Fruit fly (Drosophila melanogaster) whole organism, embryonic: ENCODE measurements around the gene Nthl1.

Experiments used
- Aef1 ChIP-seq: fragments of 200-800 bp; sonication (Bioruptor generic); IDR thresholded peaks from 3 replicates; pipeline ENCODE4 v1.3.6; 2022; ENCODE audit warnings: missing biosample characterization, missing genetic modification characterization
- Asciz ChIP-seq: fragments of 200-800 bp; sonication (Bioruptor generic); optimal IDR thresholded peaks from 2 replicates; lab custom pipeline; 2017; ENCODE audit warnings: missing biosample characterization, mild to moderate bottlenecking, missing genetic modification characterization, missing genetic modification reagents
- Awh ChIP-seq: fragments of 200-800 bp; sonication (Bioruptor generic); IDR thresholded peaks from 2 replicates; pipeline ENCODE4, ENCODE4 v1.3.6; 2022; ENCODE audit warnings: missing biosample characterization, missing genetic modification characterization
- Blimp-1 ChIP-seq: fragments of 200-800 bp; sonication (Bioruptor generic); optimal IDR thresholded peaks from 3 replicates; lab custom pipeline; 2018; ENCODE audit warnings: missing biosample characterization, missing genetic modification characterization, mild to moderate bottlenecking, moderate library complexity, missing genetic modification reagents
- CG11696 ChIP-seq: fragments of 200-800 bp; sonication (Bioruptor generic); IDR thresholded peaks from 2 replicates; pipeline ENCODE4 v1.3.6; 2022; ENCODE audit warnings: missing biosample characterization, missing genetic modification characterization
- CG12219 ChIP-seq: fragments of 200-800 bp; sonication (Bioruptor generic); optimal IDR thresholded peaks from 3 replicates; lab custom pipeline; 2018; ENCODE audit warnings: missing biosample characterization, mild to moderate bottlenecking, missing genetic modification characterization
- CG14441 ChIP-seq: fragments of 200-800 bp; sonication (Bioruptor generic); IDR thresholded peaks from 2 replicates; pipeline ENCODE4 v1.3.6; 2022; ENCODE audit warnings: missing biosample characterization, missing genetic modification characterization
- CG15601 ChIP-seq: fragments of 200-800 bp; sonication (Bioruptor generic); optimal IDR thresholded peaks from 3 replicates; lab custom pipeline; 2019; ENCODE audit warnings: missing biosample characterization, mild to moderate bottlenecking, missing genetic modification characterization, moderate library complexity
- CG15696 ChIP-seq: fragments of 200-800 bp; sonication (Bioruptor generic); optimal IDR thresholded peaks from 2 replicates; lab custom pipeline; 2019; ENCODE audit warnings: missing biosample characterization, mild to moderate bottlenecking, missing genetic modification characterization, moderate library complexity
- CG17328 ChIP-seq: fragments of 200-800 bp; sonication (Bioruptor generic); IDR thresholded peaks from 2 replicates; pipeline ENCODE4 v1.3.6; 2022; ENCODE audit warnings: missing biosample characterization, missing genetic modification characterization
- CG17568 ChIP-seq: fragments of 200-800 bp; sonication (Bioruptor generic); optimal IDR thresholded peaks from 2 replicates; lab custom pipeline; 2018; ENCODE audit warnings: missing biosample characterization, mild to moderate bottlenecking, missing genetic modification characterization, moderate library complexity
- CG18476 ChIP-seq: fragments of 200-800 bp; sonication (Bioruptor generic); optimal IDR thresholded peaks from 2 replicates; lab custom pipeline; 2016; ENCODE audit warnings: missing biosample characterization, mild to moderate bottlenecking, missing genetic modification characterization
- CG18764 ChIP-seq: fragments of 200-800 bp; sonication (Bioruptor generic); optimal IDR thresholded peaks from 3 replicates; lab custom pipeline; 2016; ENCODE audit warnings: missing biosample characterization, missing genetic modification characterization
- CG2199 ChIP-seq: fragments of 200-800 bp; sonication (Bioruptor generic); IDR thresholded peaks from 3 replicates; pipeline ENCODE4 v1.3.6; 2022; ENCODE audit warnings: missing biosample characterization, missing genetic modification characterization
- CG2712 ChIP-seq: fragments of 200-800 bp; optimal IDR thresholded peaks from 3 replicates; lab custom pipeline; 2019; ENCODE audit warnings: missing biosample characterization, mild to moderate bottlenecking, missing genetic modification characterization, moderate library complexity
- CG30403 ChIP-seq: fragments of 200-800 bp; sonication (Bioruptor generic); optimal IDR thresholded peaks from 3 replicates; lab custom pipeline; 2016; ENCODE audit warnings: missing biosample characterization, missing genetic modification characterization
- CG31365 ChIP-seq: fragments of 200-800 bp; sonication (Bioruptor generic); optimal IDR thresholded peaks from 2 replicates; lab custom pipeline; 2018; ENCODE audit warnings: missing biosample characterization, mild to moderate bottlenecking, missing genetic modification characterization
- CG31388 ChIP-seq: fragments of 200-800 bp; sonication (Bioruptor generic); optimal IDR thresholded peaks from 2 replicates; lab custom pipeline; 2016; ENCODE audit warnings: missing biosample characterization, missing genetic modification characterization
- CG3281 ChIP-seq: fragments of 200-800 bp; sonication (Bioruptor generic); optimal IDR thresholded peaks from 3 replicates; lab custom pipeline; 2017; ENCODE audit warnings: missing biosample characterization, mild to moderate bottlenecking, missing genetic modification characterization
- CG34376 ChIP-seq: fragments of 200-800 bp; sonication (Bioruptor generic); optimal IDR thresholded peaks from 2 replicates; lab custom pipeline; 2018; ENCODE audit warnings: missing biosample characterization, mild to moderate bottlenecking, missing genetic modification characterization
- CG3847 ChIP-seq: fragments of 200-800 bp; sonication (Bioruptor generic); IDR thresholded peaks from 2 replicates; pipeline ENCODE4 v1.3.6; 2022; ENCODE audit warnings: missing biosample characterization, missing genetic modification characterization
- CG6175 ChIP-seq: fragments of 200-800 bp; sonication (Bioruptor generic); IDR thresholded peaks from 3 replicates; pipeline ENCODE4 v1.3.6; 2022; ENCODE audit warnings: missing biosample characterization, missing genetic modification characterization
- CG6689 ChIP-seq: fragments of 200-800 bp; sonication (Bioruptor generic); IDR thresholded peaks from 2 replicates; pipeline ENCODE4 v1.3.6; 2022; ENCODE audit warnings: missing biosample characterization, missing genetic modification characterization
- CG6813 ChIP-seq: fragments of 200-800 bp; sonication (Bioruptor generic); optimal IDR thresholded peaks from 2 replicates; lab custom pipeline; 2017; ENCODE audit warnings: missing biosample characterization, missing genetic modification characterization, mild to moderate bottlenecking, moderate library complexity, missing genetic modification reagents
- CG7963 ChIP-seq: fragments of 200-800 bp; sonication (Bioruptor generic); IDR thresholded peaks from 3 replicates; pipeline ENCODE4 v1.3.6; 2022; ENCODE audit warnings: missing biosample characterization, missing genetic modification characterization; ENCODE audit not compliant: partially characterized antibody
- CG8388 ChIP-seq: fragments of 200-800 bp; sonication (Bioruptor generic); optimal IDR thresholded peaks from 2 replicates; lab custom pipeline; 2019; ENCODE audit warnings: missing biosample characterization, mild to moderate bottlenecking, missing genetic modification characterization, moderate library complexity
- CkIIα-i1 ChIP-seq: fragments of 200-800 bp; sonication (Bioruptor generic); IDR thresholded peaks from 2 replicates; pipeline ENCODE4 v1.3.6; 2022; ENCODE audit warnings: missing biosample characterization, missing genetic modification characterization
- Dfd ChIP-seq, 2 experiments: fragments of >200 bp; optimal IDR thresholded peaks; 2 replicates each; lab custom pipeline; 2017; ENCODE audit warnings: missing biosample characterization in 2 of 2, missing genetic modification characterization in 2 of 2
- Dref ChIP-seq: fragments of 200-800 bp; sonication (Bioruptor generic); IDR thresholded peaks from 2 replicates; pipeline ENCODE4 v1.3.6; 2022; ENCODE audit warnings: missing biosample characterization, missing genetic modification characterization
- Gug ChIP-seq: fragments of 200-800 bp; sonication (Bioruptor generic); IDR thresholded peaks from 4 replicates; pipeline ENCODE4 v1.3.6; 2022; ENCODE audit warnings: missing biosample characterization, missing genetic modification characterization
- Hmx ChIP-seq: fragments of 200-800 bp; sonication (Bioruptor generic); optimal IDR thresholded peaks from 2 replicates; lab custom pipeline; 2016; ENCODE audit warnings: missing biosample characterization, missing genetic modification characterization
- Hr39 ChIP-seq: fragments of >200 bp; optimal IDR thresholded peaks from 2 replicates; lab custom pipeline; 2017
- MBD-R2 ChIP-seq: fragments of 200-800 bp; sonication (Bioruptor generic); IDR thresholded peaks from 2 replicates; pipeline ENCODE4 v1.3.6; 2022; ENCODE audit warnings: missing biosample characterization, missing genetic modification characterization
- NC2β ChIP-seq: fragments of 200-800 bp; sonication (Bioruptor generic); optimal IDR thresholded peaks from 2 replicates; lab custom pipeline; 2016; ENCODE audit warnings: missing biosample characterization, missing genetic modification characterization
- NFAT ChIP-seq: fragments of 200-800 bp; sonication (Bioruptor generic); IDR thresholded peaks from 2 replicates; pipeline ENCODE4 v1.3.6; 2022; ENCODE audit warnings: missing biosample characterization, missing genetic modification characterization
- Sin3A ChIP-seq: fragments of >200 bp; optimal IDR thresholded peaks from 2 replicates; lab custom pipeline; 2018
- Xbp1 ChIP-seq: fragments of 200-800 bp; sonication (Bioruptor generic); optimal IDR thresholded peaks from 3 replicates; lab custom pipeline; 2016; ENCODE audit warnings: missing biosample characterization, mild to moderate bottlenecking, missing genetic modification characterization
- chn ChIP-seq: fragments of 200-800 bp; sonication (Bioruptor generic); optimal IDR thresholded peaks from 2 replicates; lab custom pipeline; 2016; ENCODE audit warnings: missing biosample characterization, missing genetic modification characterization
- dm ChIP-seq: fragments of 200-800 bp; sonication (Bioruptor generic); optimal IDR thresholded peaks from 3 replicates; lab custom pipeline; 2016; ENCODE audit warnings: missing biosample characterization, missing genetic modification characterization
- ems ChIP-seq: fragments of 200-800 bp; sonication (Bioruptor generic); optimal IDR thresholded peaks from 3 replicates; lab custom pipeline; 2016; ENCODE audit warnings: missing biosample characterization, missing genetic modification characterization
- en ChIP-seq: fragments of 200-800 bp; sonication (Bioruptor generic); optimal IDR thresholded peaks from 2 replicates; lab custom pipeline; 2016; ENCODE audit warnings: missing biosample characterization, missing genetic modification characterization
- her ChIP-seq: fragments of 200-800 bp; sonication (Bioruptor generic); optimal IDR thresholded peaks from 2 replicates; lab custom pipeline; 2016; ENCODE audit warnings: missing biosample characterization, missing genetic modification characterization
- hkb ChIP-seq, 2 experiments: fragments of 200-800 bp in 1 of 2; fragments of >200 bp in 1 of 2; sonication (Bioruptor generic) in 1 of 2; IDR thresholded peaks in 1 of 2; optimal IDR thresholded peaks in 1 of 2; 2 replicates each; pipeline versions ENCODE4 v1.3.6 to Lab custom; 2017 to 2022; ENCODE audit warnings: missing biosample characterization in 1 of 2, missing genetic modification characterization in 1 of 2
- inv ChIP-seq: fragments of 200-800 bp; sonication (Bioruptor generic); IDR thresholded peaks from 2 replicates; pipeline ENCODE4 v1.3.6; 2022; ENCODE audit warnings: missing biosample characterization, missing genetic modification characterization; ENCODE audit not compliant: partially characterized antibody
- kay ChIP-seq: fragments of 200-800 bp; sonication (Bioruptor generic); optimal IDR thresholded peaks from 2 replicates; lab custom pipeline; 2016; ENCODE audit warnings: missing biosample characterization, missing genetic modification characterization
- kni ChIP-seq: fragments of 200-800 bp; sonication (Bioruptor generic); optimal IDR thresholded peaks from 3 replicates; lab custom pipeline; 2017; ENCODE audit warnings: mild to moderate bottlenecking, missing biosample characterization, missing genetic modification reagents, missing genetic modification characterization
- knrl ChIP-seq: fragments of 200-800 bp; sonication (Bioruptor generic); IDR thresholded peaks from 3 replicates; pipeline ENCODE4 v1.3.6; 2022; ENCODE audit warnings: missing biosample characterization, missing genetic modification characterization; ENCODE audit not compliant: partially characterized antibody
- peb ChIP-seq: fragments of 200-800 bp; sonication (Bioruptor generic); IDR thresholded peaks from 2 replicates; pipeline ENCODE4 v1.3.6; 2022; ENCODE audit warnings: missing biosample characterization, missing genetic modification characterization
- row ChIP-seq: fragments of 200-800 bp; sonication (Bioruptor generic); IDR thresholded peaks from 3 replicates; pipeline ENCODE4 v1.3.6; 2022; ENCODE audit warnings: missing biosample characterization, missing genetic modification characterization
- sob ChIP-seq: fragments of 200-800 bp; sonication (Bioruptor generic); IDR thresholded peaks from 2 replicates; pipeline ENCODE4 v1.3.6; 2022; ENCODE audit warnings: missing biosample characterization, missing genetic modification characterization
- trem ChIP-seq: fragments of 200-800 bp; optimal IDR thresholded peaks from 3 replicates; lab custom pipeline; 2019; ENCODE audit warnings: missing biosample characterization, mild to moderate bottlenecking, missing genetic modification characterization, moderate library complexity
- wdn ChIP-seq: fragments of 200-800 bp; sonication (Bioruptor generic); IDR thresholded peaks from 2 replicates; pipeline ENCODE4 v1.3.6; 2022; ENCODE audit warnings: missing biosample characterization, missing genetic modification characterization
- zfh2 ChIP-seq: fragments of 200-800 bp; sonication (Bioruptor generic); optimal IDR thresholded peaks from 2 replicates; lab custom pipeline; 2016; ENCODE audit warnings: missing biosample characterization, missing genetic modification characterization

Gene Nthl1

DNA sequence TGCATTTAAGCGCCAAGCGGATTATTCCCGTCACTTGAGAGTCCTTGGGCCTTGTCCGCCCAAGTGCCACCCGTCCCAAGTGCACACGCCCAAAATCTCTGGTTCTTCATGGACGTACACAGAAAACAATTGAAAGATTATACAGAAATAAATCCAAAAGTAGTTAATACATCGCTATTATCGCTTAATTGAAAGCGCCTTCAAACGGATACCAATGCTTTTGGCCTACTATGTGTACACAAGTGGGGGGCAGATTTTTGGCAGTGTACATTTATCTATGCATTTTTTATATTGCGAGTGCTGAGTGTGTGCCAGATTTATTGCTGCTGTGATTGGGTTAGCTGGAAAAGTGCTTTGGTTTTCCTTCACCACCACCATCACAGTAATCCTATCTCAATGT lies 21.0 kb upstream of the Nthl1 start (continued):
- TF ChIP-seq CG17328 (GFP tag; lab: Robert Waterston, UW) (peak; percentile 12; the same call in 1 of the 2 replicates), kni (GFP tag; lab: Kevin White, UChicago) (no peak), knrl (GFP tag; lab: Robert Waterston, UW) (no peak), chn (GFP tag; lab: Kevin White, UChicago) (no peak), MBD-R2 (GFP tag; lab: Robert Waterston, UW) (no peak), CG17568 (GFP tag; lab: Kevin White, UChicago) (no peak), NFAT (GFP tag; lab: Robert Waterston, UW) (no peak), wdn (GFP tag; lab: Robert Waterston, UW) (0 out of 2 replicates have a peak, but pooled peaks have one; percentile 12), Hr39 (lab: Kevin White, UChicago) (no peak), trem (no peak), Hmx (no peak), dm (GFP tag; lab: Kevin White, UChicago) (no peak), CG2199 (no peak), CG7963 (GFP tag; lab: Robert Waterston, UW) (no peak), CG31365 (tag; lab: Kevin White, UChicago) (no peak), CG3847 (GFP tag; lab: Robert Waterston, UW) (no peak), en (no peak), Asciz (no peak), CG2712 (tag; lab: Kevin White, UChicago) (peak; percentile 34), CG34376 (GFP tag; lab: Kevin White, UChicago) (no peak), kay (GFP tag; lab: Kevin White, UChicago) (no peak), hkb (optimal IDR thresholded peaks at IDR 0.05; lab: Kevin White, UChicago) (no peak), hkb (GFP tag; IDR thresholded peaks at IDR 0.05; lab: Robert Waterston, UW) (peak; percentile 48), CG31388 (GFP tag; lab: Kevin White, UChicago) (no peak), her (GFP tag; lab: Kevin White, UChicago) (no peak), CG6813 (no peak), CG30403 (peak; percentile 27), CG11696 (GFP tag; lab: Robert Waterston, UW) (no peak), CG18476 (GFP tag; lab: Kevin White, UChicago) (no peak), ems (peak; percentile 3), Aef1 (GFP tag; lab: Robert Waterston, UW) (no peak), CG18764 (GFP tag; lab: Kevin White, UChicago) (no peak), Awh (GFP tag; lab: Robert Waterston, UW) (no peak), Xbp1 (GFP tag; lab: Kevin White, UChicago) (peak; percentile 16), CG15696 (tag; lab: Kevin White, UChicago) (no peak), CkIIα-i1 (no peak), Blimp-1 (GFP tag; lab: Kevin White, UChicago) (peak; percentile 18), CG6689 (GFP tag; lab: Robert Waterston, UW) (no peak), peb (GFP tag; lab: Robert Waterston, UW) (no peak), CG15601 (no peak), Gug (GFP tag; lab: Robert Waterston, UW) (peak; percentile 3; the same call in 1 of the 4 replicates), CG8388 (peak; percentile 35), CG6175 (GFP tag; lab: Robert Waterston, UW) (no peak), Dref (GFP tag; lab: Robert Waterston, UW) (no peak), row (GFP tag; lab: Robert Waterston, UW) (no peak), zfh2 (no peak), CG14441 (GFP tag; lab: Robert Waterston, UW) (no peak), inv (no peak), Dfd (GFP tag; optimal IDR thresholded peaks at IDR 0.05; lab: Kevin White, UChicago) (no peak), CG3281 (no peak), sob (no peak), Sin3A (no peak), CG12219 (no peak), NC2β (no peak)
